Worm (Caenorhabditis elegans): ENCODE data around the gene K01D12.15.

ce11 chrV:12433105-12433504 lies 46.9 kb downstream of the K01D12.15 start:
- TF ChIP-seq pha-4 (tag; optimal IDR thresholded peaks at IDR 0.05), result no peak
- no peak for TF ChIP-seq jun-1 (tag; optimal IDR thresholded peaks at IDR 0.05)
- no peak for TF ChIP-seq nhr-11 (tag; optimal IDR thresholded peaks at IDR 0.05)
- no peak for TF ChIP-seq ama-1 (optimal IDR thresholded peaks at IDR 0.05)
- no peak for TF ChIP-seq mdl-1 (tag; optimal IDR thresholded peaks at IDR 0.05)
